Fruit fly (Drosophila melanogaster) whole organism, embryonic: ENCODE data around the gene CG3348.

Experiments
- CG1647 ChIP-seq: fragments of 200-800 bp; sonication (Bioruptor generic); optimal IDR thresholded peaks from 3 replicates; lab custom pipeline; 2016; ENCODE audit warnings: missing biosample characterization, missing genetic modification characterization
- CG2875 ChIP-seq: fragments of 200-800 bp; sonication (Bioruptor generic); optimal IDR thresholded peaks from 2 replicates; lab custom pipeline; 2017; ENCODE audit warnings: missing biosample characterization, mild to moderate bottlenecking, missing genetic modification characterization, missing genetic modification reagents
- CG3726 ChIP-seq: fragments of 200-800 bp; sonication (Bioruptor generic); IDR thresholded peaks from 3 replicates; pipeline ENCODE4, ENCODE4 v1.3.6; 2022; ENCODE audit warnings: missing biosample characterization, missing genetic modification characterization
- CG4617 ChIP-seq: fragments of 200-800 bp; sonication (Bioruptor generic); optimal IDR thresholded peaks from 3 replicates; lab custom pipeline; 2016; ENCODE audit warnings: missing biosample characterization, missing genetic modification characterization, borderline replicate concordance
- Lim3 ChIP-seq: fragments of 200-800 bp; sonication (Bioruptor generic); IDR thresholded peaks from 2 replicates; pipeline ENCODE4 v1.3.6; 2022; ENCODE audit warnings: missing biosample characterization, missing genetic modification characterization
- Rfx ChIP-seq: fragments of 200-800 bp; sonication (Bioruptor generic); IDR thresholded peaks from 2 replicates; pipeline ENCODE4 v1.3.6; 2022; ENCODE audit warnings: missing biosample characterization, missing genetic modification characterization
- kay ChIP-seq: fragments of 200-800 bp; sonication (Bioruptor generic); optimal IDR thresholded peaks from 2 replicates; lab custom pipeline; 2016; ENCODE audit warnings: missing biosample characterization, missing genetic modification characterization
- run ChIP-seq: fragments of 200-800 bp; sonication (Bioruptor generic); optimal IDR thresholded peaks from 3 replicates; lab custom pipeline; 2018; ENCODE audit warnings: missing biosample characterization, mild to moderate bottlenecking, missing genetic modification characterization
- scrt ChIP-seq: fragments of 200-800 bp; sonication (Bioruptor generic); optimal IDR thresholded peaks from 2 replicates; lab custom pipeline; 2018; ENCODE audit warnings: missing biosample characterization, mild to moderate bottlenecking, missing genetic modification characterization, moderate library complexity
- usp ChIP-seq: fragments of >200 bp; optimal IDR thresholded peaks from 2 replicates; lab custom pipeline; 2017; ENCODE audit warnings: missing biosample characterization, missing genetic modification characterization

dm6 chr3R:27293065-27293464, 1.1 kb upstream of the CG3348 start:
- TF ChIP-seq scrt (GFP tag; lab: Kevin White, UChicago) = no peak
- no peak for TF ChIP-seq Lim3 (GFP tag; lab: Robert Waterston, UW)
- TF ChIP-seq Rfx (GFP tag; lab: Robert Waterston, UW) = no peak
- no peak for TF ChIP-seq usp
- no peak for TF ChIP-seq CG3726 (GFP tag; lab: Robert Waterston, UW)
- no peak for TF ChIP-seq kay (GFP tag; lab: Kevin White, UChicago)
- no peak for TF ChIP-seq CG4617
- TF ChIP-seq run (tag; lab: Kevin White, UChicago) = no peak
- no peak for TF ChIP-seq CG2875 (GFP tag; lab: Kevin White, UChicago)
- TF ChIP-seq CG1647 (GFP tag; lab: Kevin White, UChicago) = no peak
